Worm (Caenorhabditis elegans) whole organism, young adult: ENCODE measurements around the gene K08H10.10.

ENCODE experiments used
- F10E7.11 ChIP-seq: sonication (generic microtip); optimal IDR thresholded peaks from 2 replicates; lab custom pipeline; 2017; ENCODE audit warnings: mild to moderate bottlenecking, missing genetic modification characterization, moderate library complexity, missing compliant biosample characterization
- F49E8.2 ChIP-seq: sonication (generic microtip); optimal IDR thresholded peaks from 3 replicates; lab custom pipeline; 2017; ENCODE audit warnings: missing genetic modification characterization, mild to moderate bottlenecking, missing compliant biosample characterization, antibody characterized with exemption, moderate library complexity; ENCODE audit not compliant: insufficient read depth
- K12H6.12 ChIP-seq: fragments of 200-800 bp; sonication (Bioruptor generic); optimal IDR thresholded peaks from 2 replicates; lab custom pipeline; 2018; ENCODE audit warnings: mild to moderate bottlenecking, missing genetic modification characterization, missing compliant biosample characterization
- madf-8 ChIP-seq: fragments of 200-800 bp; sonication (Bioruptor generic); conservative IDR thresholded peaks from 2 replicates; pipeline ENCODE4 v1.3.6; 2022; ENCODE audit warnings: missing genetic modification reagents, missing genetic modification characterization, missing compliant biosample characterization

DNA sequence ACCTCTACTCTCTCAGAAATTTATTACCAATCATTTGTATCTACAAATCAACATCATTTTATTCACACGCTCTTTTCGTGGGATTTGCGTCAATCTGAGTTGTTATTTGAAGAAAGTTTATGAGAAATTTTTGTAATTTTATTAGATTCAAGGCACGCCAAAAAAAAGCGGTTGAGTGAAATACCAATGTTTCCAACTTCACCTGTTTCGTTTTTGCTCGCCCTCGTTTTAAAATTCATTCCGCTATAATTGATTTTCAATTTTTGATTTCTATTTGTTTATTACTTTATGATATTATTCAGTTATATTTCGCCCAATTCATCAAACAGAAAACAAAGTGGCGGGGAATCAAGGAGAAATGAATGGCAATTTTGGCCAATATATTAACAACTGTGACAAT, at the start of gene K08H10.10:
- TF ChIP-seq F49E8.2 (no peak), F10E7.11 (tag; lab: Kevin White, UChicago) (no peak), K12H6.12 (tag; lab: Kevin White, UChicago) (no peak), madf-8 (GFP tag; lab: Robert Waterston, UW) (no peak)
